Worm (Caenorhabditis elegans): ENCODE results near the gene K06H7.2.

DNA sequence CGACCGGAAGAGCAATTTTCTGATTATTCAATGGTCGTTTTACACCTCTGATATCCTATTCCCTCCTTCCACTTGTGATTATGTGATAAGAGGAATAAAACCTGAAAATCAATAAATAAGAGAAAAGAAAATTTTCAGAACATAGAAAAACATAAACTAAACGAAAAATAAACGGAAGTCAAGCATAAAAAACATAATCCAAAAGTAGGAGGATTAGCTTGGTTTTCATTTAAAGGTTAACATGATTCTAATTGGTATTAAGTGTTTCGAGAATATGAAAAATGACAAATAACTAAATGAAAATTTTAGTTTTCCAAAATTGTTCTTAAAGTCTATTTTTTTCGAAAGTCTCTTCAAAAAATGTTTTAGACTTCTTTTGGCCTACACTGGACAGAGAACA lies 27.8 kb downstream of the K06H7.2 start, which contains the start of gene gei-8:
- TF ChIP-seq flt-1 (GFP tag; IDR thresholded peaks at IDR 0.05) (no peak), klf-2 (GFP tag; conservative IDR thresholded peaks at IDR 0.05) (no peak), ztf-29 (GFP tag; IDR thresholded peaks at IDR 0.05) (no peak), tab-1 (GFP tag; IDR thresholded peaks at IDR 0.05) (no peak), ztf-23 (GFP tag; IDR thresholded peaks at IDR 0.05) (no peak), T22C8.4 (GFP tag; IDR thresholded peaks at IDR 0.05) (no peak), ref-1 (GFP tag; conservative IDR thresholded peaks at IDR 0.05) (no peak), cog-1 (tag; optimal IDR thresholded peaks at IDR 0.05) (no peak)
